Fruit fly (Drosophila melanogaster) whole organism, embryonic: ENCODE measurements around the gene CG5883.

Experiments used
- CG14014 ChIP-seq: fragments of 200-800 bp; sonication (Bioruptor generic); IDR thresholded peaks from 2 replicates; pipeline ENCODE4 v1.3.6; 2022; ENCODE audit warnings: missing biosample characterization, missing genetic modification characterization
- CG33213 ChIP-seq: fragments of 200-800 bp; sonication (Bioruptor generic); optimal IDR thresholded peaks from 3 replicates; lab custom pipeline; 2016; ENCODE audit warnings: missing biosample characterization, missing genetic modification characterization
- CG6654 ChIP-seq: fragments of 200-800 bp; sonication (Bioruptor generic); optimal IDR thresholded peaks from 2 replicates; lab custom pipeline; 2017; ENCODE audit warnings: missing biosample characterization, mild to moderate bottlenecking, missing genetic modification characterization
- Lim3 ChIP-seq: fragments of 200-800 bp; sonication (Bioruptor generic); IDR thresholded peaks from 2 replicates; pipeline ENCODE4 v1.3.6; 2022; ENCODE audit warnings: missing biosample characterization, missing genetic modification characterization
- NfI ChIP-seq: fragments of 200-800 bp; sonication (Bioruptor generic); optimal IDR thresholded peaks from 3 replicates; lab custom pipeline; 2018; ENCODE audit warnings: missing biosample characterization, mild to moderate bottlenecking, missing genetic modification characterization, moderate library complexity
- kay ChIP-seq: fragments of 200-800 bp; sonication (Bioruptor generic); optimal IDR thresholded peaks from 2 replicates; lab custom pipeline; 2016; ENCODE audit warnings: missing biosample characterization, missing genetic modification characterization

- TF ChIP-seq CG6654 (GFP tag; lab: Kevin White, UChicago) = no peak
- no peak for TF ChIP-seq kay (GFP tag; lab: Kevin White, UChicago)
- no peak for TF ChIP-seq CG33213
- no peak for TF ChIP-seq Lim3 (GFP tag; lab: Robert Waterston, UW)
- TF ChIP-seq NfI = no peak
- no peak for TF ChIP-seq CG14014 (GFP tag; lab: Robert Waterston, UW)
Observed at dm6 chr3L:11975811-11976210, 31.2 kb upstream of the CG5883 start, which contains the start of gene CG43896.
